Worm (Caenorhabditis elegans): Measurements from ENCODE around the gene shl-1.

The shl-1 gene

DNA sequence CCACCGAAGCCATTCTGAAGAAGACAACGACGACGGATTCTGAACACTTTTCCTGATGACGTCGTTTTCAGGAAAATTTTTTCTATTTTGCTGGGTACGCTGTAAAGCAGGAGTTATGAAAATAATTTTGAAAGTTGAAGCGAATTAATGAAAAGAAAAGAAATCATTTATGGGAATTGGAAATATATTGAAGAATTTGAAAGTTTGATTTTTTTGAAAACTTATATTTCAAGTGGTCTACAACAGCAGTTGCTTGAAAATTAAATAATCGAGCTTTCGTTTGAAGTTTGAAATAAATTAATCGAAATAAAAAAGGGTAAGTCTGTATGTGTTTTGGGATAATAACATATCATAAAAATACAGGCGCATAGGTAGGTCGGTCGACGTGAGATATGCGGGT, at the start of gene shl-1:
Gene shl-1, minus strand, starts transcription at position 101 of the 400 bp plus-strand sequence.
- TF ChIP-seq T22C8.4 (GFP tag; IDR thresholded peaks at IDR 0.05) (no peak), cog-1 (tag; optimal IDR thresholded peaks at IDR 0.05) (no peak), ztf-29 (GFP tag; IDR thresholded peaks at IDR 0.05) (no peak), ref-1 (GFP tag; conservative IDR thresholded peaks at IDR 0.05) (no peak), ztf-23 (GFP tag; IDR thresholded peaks at IDR 0.05) (no peak), tab-1 (GFP tag; IDR thresholded peaks at IDR 0.05) (no peak), klf-2 (GFP tag; conservative IDR thresholded peaks at IDR 0.05) (no peak), flt-1 (GFP tag; IDR thresholded peaks at IDR 0.05) (no peak), med-1 (GFP tag; optimal IDR thresholded peaks at IDR 0.05; ENCODE audit: insufficient read depth) (no peak)

- TF ChIP-seq klf-2 (GFP tag; conservative IDR thresholded peaks at IDR 0.05) = no peak
- TF ChIP-seq ztf-23 (GFP tag; IDR thresholded peaks at IDR 0.05) = no peak
- TF ChIP-seq flt-1 (GFP tag; IDR thresholded peaks at IDR 0.05) = no peak
- no peak for TF ChIP-seq med-1 (GFP tag; optimal IDR thresholded peaks at IDR 0.05; ENCODE audit: insufficient read depth)
- no peak for TF ChIP-seq tab-1 (GFP tag; IDR thresholded peaks at IDR 0.05)
- no peak for TF ChIP-seq ref-1 (GFP tag; conservative IDR thresholded peaks at IDR 0.05)
- TF ChIP-seq ztf-29 (GFP tag; IDR thresholded peaks at IDR 0.05) = no peak
- no peak for TF ChIP-seq T22C8.4 (GFP tag; IDR thresholded peaks at IDR 0.05)
- TF ChIP-seq cog-1 (tag; optimal IDR thresholded peaks at IDR 0.05) = no peak
Observed at ce11 chrIV:6433424-6433823, 49.6 kb upstream of the shl-1 start.

DNA sequence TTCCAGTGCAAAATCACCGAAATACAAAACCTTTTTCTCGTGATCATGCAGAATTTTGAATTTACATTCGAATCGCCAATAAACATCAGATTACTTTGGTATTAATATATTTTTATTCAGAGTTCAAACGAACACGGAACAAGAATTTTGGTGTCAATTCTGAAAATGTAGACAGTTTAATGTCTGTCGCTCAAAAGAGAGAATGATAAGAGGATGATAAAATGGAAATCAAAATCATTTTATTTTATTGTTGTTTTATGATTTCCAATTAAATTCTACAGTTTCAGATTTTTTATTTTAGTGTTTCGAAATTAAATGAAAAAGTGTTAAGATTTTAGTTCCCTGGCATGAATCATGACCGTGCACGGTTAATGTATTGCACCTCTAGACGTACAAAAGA, 48.5 kb upstream of the shl-1 start:
- TF ChIP-seq ztf-29 (GFP tag; IDR thresholded peaks at IDR 0.05) (no peak), T22C8.4 (GFP tag; IDR thresholded peaks at IDR 0.05) (no peak), ref-1 (GFP tag; conservative IDR thresholded peaks at IDR 0.05) (no peak), ztf-23 (GFP tag; IDR thresholded peaks at IDR 0.05) (no peak)

DNA sequence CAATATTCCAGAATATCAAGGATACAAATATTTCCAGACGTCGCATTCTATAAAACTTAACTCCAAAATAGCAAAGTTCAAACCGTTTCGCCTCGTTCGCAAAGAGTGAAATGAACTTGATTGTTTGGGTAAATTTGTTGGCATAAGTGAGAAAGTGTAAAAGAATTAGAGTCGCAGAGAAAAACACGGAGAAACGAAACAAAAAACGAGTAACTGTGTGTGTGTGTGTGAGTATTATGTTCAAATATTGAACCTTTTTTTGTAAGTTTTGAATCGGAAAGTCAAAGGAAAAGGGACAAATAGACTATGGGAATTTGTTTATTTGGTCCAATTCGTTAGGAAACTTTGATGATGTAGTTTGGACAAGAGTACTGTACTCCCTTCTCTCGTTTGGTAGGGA, 47.7 kb upstream of the shl-1 start, which contains the start of gene acp-7:
Gene acp-7, minus strand, starts transcription at position 101 of the 400 bp plus-strand sequence.
- no peak for TF ChIP-seq klf-2 (GFP tag; conservative IDR thresholded peaks at IDR 0.05)
- no peak for TF ChIP-seq cog-1 (tag; optimal IDR thresholded peaks at IDR 0.05)
- TF ChIP-seq ztf-29 (GFP tag; IDR thresholded peaks at IDR 0.05) = no peak
- TF ChIP-seq ref-1 (GFP tag; conservative IDR thresholded peaks at IDR 0.05) = no peak
- TF ChIP-seq med-1 (GFP tag; optimal IDR thresholded peaks at IDR 0.05; ENCODE audit: insufficient read depth) = no peak
- no peak for TF ChIP-seq flt-1 (GFP tag; IDR thresholded peaks at IDR 0.05)
- TF ChIP-seq ztf-23 (GFP tag; IDR thresholded peaks at IDR 0.05) = no peak
- no peak for TF ChIP-seq T22C8.4 (GFP tag; IDR thresholded peaks at IDR 0.05)
- no peak for TF ChIP-seq tab-1 (GFP tag; IDR thresholded peaks at IDR 0.05)

ce11 chrIV:6427223-6427622, 43.4 kb upstream of the shl-1 start:
- TF ChIP-seq klf-2 (GFP tag; conservative IDR thresholded peaks at IDR 0.05) = no peak
- TF ChIP-seq ztf-23 (GFP tag; IDR thresholded peaks at IDR 0.05) = no peak
- TF ChIP-seq tab-1 (GFP tag; IDR thresholded peaks at IDR 0.05) = no peak
- no peak for TF ChIP-seq flt-1 (GFP tag; IDR thresholded peaks at IDR 0.05)
- TF ChIP-seq ref-1 (GFP tag; conservative IDR thresholded peaks at IDR 0.05) = no peak
- no peak for TF ChIP-seq med-1 (GFP tag; optimal IDR thresholded peaks at IDR 0.05; ENCODE audit: insufficient read depth)
- TF ChIP-seq ztf-29 (GFP tag; IDR thresholded peaks at IDR 0.05) = no peak
- TF ChIP-seq cog-1 (tag; optimal IDR thresholded peaks at IDR 0.05) = no peak
- no peak for TF ChIP-seq T22C8.4 (GFP tag; IDR thresholded peaks at IDR 0.05)

DNA sequence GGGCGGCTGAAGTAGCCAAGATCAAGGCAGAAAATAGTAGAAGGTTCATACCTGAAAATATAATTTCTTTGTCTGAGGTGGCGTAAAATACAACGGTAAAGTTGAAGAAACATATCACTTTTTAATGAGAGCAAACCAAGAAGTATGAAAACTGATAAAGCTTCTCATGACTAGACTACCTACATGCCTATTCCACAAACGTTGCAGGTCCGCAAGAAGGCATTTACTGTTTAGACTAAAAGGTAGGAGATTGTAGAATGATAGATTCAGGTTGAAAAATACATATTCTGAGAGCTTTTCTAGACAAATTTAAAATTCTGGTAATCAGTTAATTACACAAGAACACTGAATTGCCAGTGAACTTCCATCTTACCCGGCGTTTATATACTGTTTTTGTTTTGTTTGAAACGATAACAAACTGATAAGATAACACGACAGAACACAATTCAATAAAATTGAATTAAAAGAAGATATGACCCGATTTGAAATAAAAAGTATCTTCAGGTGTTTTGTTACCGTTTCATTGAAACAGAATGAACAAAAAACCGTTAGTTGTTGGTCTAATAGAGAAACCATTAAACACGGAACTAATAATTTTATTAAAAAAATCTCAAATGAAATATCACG, 42.3 kb upstream of the shl-1 start, which contains the start of gene acp-6:
Gene acp-6, minus strand, starts transcription at position 51 of the 627 bp plus-strand sequence.
- TF ChIP-seq ref-1 (GFP tag; conservative IDR thresholded peaks at IDR 0.05) = no peak
- TF ChIP-seq ztf-29 (GFP tag; IDR thresholded peaks at IDR 0.05) = no peak
- TF ChIP-seq klf-2 (GFP tag; conservative IDR thresholded peaks at IDR 0.05) = no peak
- no peak for TF ChIP-seq flt-1 (GFP tag; IDR thresholded peaks at IDR 0.05)
- no peak for TF ChIP-seq ztf-23 (GFP tag; IDR thresholded peaks at IDR 0.05)
- no peak for TF ChIP-seq cog-1 (tag; optimal IDR thresholded peaks at IDR 0.05)
- TF ChIP-seq T22C8.4 (GFP tag; IDR thresholded peaks at IDR 0.05) = no peak
- no peak for TF ChIP-seq tab-1 (GFP tag; IDR thresholded peaks at IDR 0.05)
- no peak for TF ChIP-seq med-1 (GFP tag; optimal IDR thresholded peaks at IDR 0.05; ENCODE audit: insufficient read depth)

- TF ChIP-seq med-1 (GFP tag; optimal IDR thresholded peaks at IDR 0.05; ENCODE audit: insufficient read depth) = no peak
- TF ChIP-seq cog-1 (tag; optimal IDR thresholded peaks at IDR 0.05) = no peak
- TF ChIP-seq ztf-23 (GFP tag; IDR thresholded peaks at IDR 0.05) = no peak
- TF ChIP-seq T22C8.4 (GFP tag; IDR thresholded peaks at IDR 0.05) = no peak
- no peak for TF ChIP-seq flt-1 (GFP tag; IDR thresholded peaks at IDR 0.05)
- TF ChIP-seq tab-1 (GFP tag; IDR thresholded peaks at IDR 0.05) = no peak
- no peak for TF ChIP-seq ref-1 (GFP tag; conservative IDR thresholded peaks at IDR 0.05)
- TF ChIP-seq klf-2 (GFP tag; conservative IDR thresholded peaks at IDR 0.05) = no peak
- TF ChIP-seq ztf-29 (GFP tag; IDR thresholded peaks at IDR 0.05) = no peak
Observed at ce11 chrIV:6421183-6421635, 37.3 kb upstream of the shl-1 start, which contains the start of gene puf-11. Gene puf-11 (plus strand): TSS chrIV:6421585.

DNA sequence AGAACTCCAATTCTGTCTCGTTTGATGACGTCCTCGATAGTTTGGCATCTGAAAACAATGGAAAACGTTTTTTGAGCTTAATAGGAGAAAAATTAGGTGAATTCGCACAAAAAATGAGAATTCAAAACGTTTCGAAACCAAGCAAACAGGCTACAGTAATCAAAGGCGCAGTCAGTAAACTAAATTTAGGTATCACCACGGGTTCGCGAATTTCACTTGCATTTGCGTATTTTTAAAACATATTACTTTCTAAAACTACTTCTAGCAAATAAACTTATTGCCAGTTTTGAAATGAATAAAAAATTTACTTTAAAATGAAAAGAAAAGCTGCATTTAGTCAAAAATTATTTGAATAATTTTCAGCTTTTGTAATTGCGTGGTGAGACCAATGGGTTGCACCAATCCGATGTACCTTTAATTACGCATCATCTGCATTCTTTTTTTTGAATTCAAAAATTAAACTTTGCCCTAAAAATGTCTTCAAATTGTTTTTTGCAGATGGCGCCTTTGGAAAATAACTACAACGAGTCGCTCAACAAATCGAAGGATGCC, 35.2 kb upstream of the shl-1 start, which contains the start of the genes Y73B6BL.23 and htp-2:
Gene Y73B6BL.23, minus strand, starts transcription at position 51 of the 552 bp plus-strand sequence.
Gene htp-2, plus strand, starts transcription at position 492 of the 552 bp plus-strand sequence.
- TF ChIP-seq ztf-29 (GFP tag; IDR thresholded peaks at IDR 0.05) = no peak
- no peak for TF ChIP-seq ref-1 (GFP tag; conservative IDR thresholded peaks at IDR 0.05)
- TF ChIP-seq tab-1 (GFP tag; IDR thresholded peaks at IDR 0.05) = no peak
- no peak for TF ChIP-seq med-1 (GFP tag; optimal IDR thresholded peaks at IDR 0.05; ENCODE audit: insufficient read depth)
- no peak for TF ChIP-seq ztf-23 (GFP tag; IDR thresholded peaks at IDR 0.05)
- no peak for TF ChIP-seq klf-2 (GFP tag; conservative IDR thresholded peaks at IDR 0.05)
- no peak for TF ChIP-seq cog-1 (tag; optimal IDR thresholded peaks at IDR 0.05)
- no peak for TF ChIP-seq flt-1 (GFP tag; IDR thresholded peaks at IDR 0.05)
- no peak for TF ChIP-seq T22C8.4 (GFP tag; IDR thresholded peaks at IDR 0.05)

- TF ChIP-seq klf-2 (GFP tag; conservative IDR thresholded peaks at IDR 0.05) = no peak
- no peak for TF ChIP-seq cog-1 (tag; optimal IDR thresholded peaks at IDR 0.05)
- no peak for TF ChIP-seq tab-1 (GFP tag; IDR thresholded peaks at IDR 0.05)
- no peak for TF ChIP-seq ztf-23 (GFP tag; IDR thresholded peaks at IDR 0.05)
- no peak for TF ChIP-seq flt-1 (GFP tag; IDR thresholded peaks at IDR 0.05)
- no peak for TF ChIP-seq T22C8.4 (GFP tag; IDR thresholded peaks at IDR 0.05)
Observed at ce11 chrIV:6417612-6418011, 33.7 kb upstream of the shl-1 start.

Measured in whole organism, midembryonic.